Fruit fly (Drosophila melanogaster): ENCODE results near the gene Ibf1.
A peak's percentile ranks its signal among the peaks of the same experiment; 100 is the strongest.

Gene Ibf1

dm6 chr3R:9266765-9267164, 8.0 kb downstream of the Ibf1 start, which contains the start of the genes TrpRS and Vps16A (continued):
- TF ChIP-seq CG4854 (GFP tag; optimal IDR thresholded peaks at IDR 0.05) = no peak
- peak; percentile 46; the same call in 1 of the 2 replicates for TF ChIP-seq vvl (GFP tag; IDR thresholded peaks at IDR 0.05)
- TF ChIP-seq CG3847 (GFP tag; IDR thresholded peaks at IDR 0.05) = peak; percentile 57
- TF ChIP-seq fd64A (GFP tag; optimal IDR thresholded peaks at IDR 0.05) = no peak
- peak; percentile 19 for TF ChIP-seq Fer1 (GFP tag; optimal IDR thresholded peaks at IDR 0.05)
- no peak for TF ChIP-seq CG6683 (GFP tag; optimal IDR thresholded peaks at IDR 0.05)
- TF ChIP-seq CG9817 (tag; optimal IDR thresholded peaks at IDR 0.05) = no peak
- TF ChIP-seq GATAe (GFP tag; conservative IDR thresholded peaks at IDR 0.05) = no peak
- no peak for TF ChIP-seq NFAT (GFP tag; IDR thresholded peaks at IDR 0.05)
- TF ChIP-seq HmgD (GFP tag; optimal IDR thresholded peaks at IDR 0.05) = peak; percentile 42
- no peak for TF ChIP-seq Vsx1 (GFP tag; optimal IDR thresholded peaks at IDR 0.05)
- TF ChIP-seq NfI (GFP tag; optimal IDR thresholded peaks at IDR 0.05) = peak; percentile 36
- no peak for TF ChIP-seq CG1233 (GFP tag; optimal IDR thresholded peaks at IDR 0.05)
- no peak for TF ChIP-seq dimm (GFP tag; IDR thresholded peaks at IDR 0.05)
- no peak for TF ChIP-seq CG11093 (GFP tag; IDR thresholded peaks at IDR 0.05)
- no peak for TF ChIP-seq CG15011 (GFP tag; optimal IDR thresholded peaks at IDR 0.05)
- peak; percentile 39; the same call in 1 of the 3 replicates for TF ChIP-seq ci (GFP tag; IDR thresholded peaks at IDR 0.05)
- TF ChIP-seq CG7928 (GFP tag; optimal IDR thresholded peaks at IDR 0.05) = peak; percentile 23
- TF ChIP-seq Lim3 (GFP tag; IDR thresholded peaks at IDR 0.05) = no peak
- no peak for TF ChIP-seq Hr78 (GFP tag; optimal IDR thresholded peaks at IDR 0.05)
- TF ChIP-seq CG16815 (GFP tag; optimal IDR thresholded peaks at IDR 0.05) = no peak
- TF ChIP-seq Lpt (GFP tag; optimal IDR thresholded peaks at IDR 0.05) = no peak
- peak; percentile 98 for TF ChIP-seq vnd (GFP tag; IDR thresholded peaks at IDR 0.05; ENCODE audit: partially characterized antibody)
- TF ChIP-seq CG1792 (GFP tag; optimal IDR thresholded peaks at IDR 0.05) = no peak
- TF ChIP-seq CG10431 (GFP tag; optimal IDR thresholded peaks at IDR 0.05) = no peak
- peak; percentile 98 for TF ChIP-seq CG16813 (GFP tag; IDR thresholded peaks at IDR 0.05; ENCODE audit: partially characterized antibody)
- 0 out of 2 replicates have a peak, but pooled peaks have one; percentile 22 for TF ChIP-seq sob (GFP tag; IDR thresholded peaks at IDR 0.05)
- no peak for TF ChIP-seq CG1602 (GFP tag; optimal IDR thresholded peaks at IDR 0.05)
- peak; percentile 71 for TF ChIP-seq Ets97D (GFP tag; optimal IDR thresholded peaks at IDR 0.05)
- peak; percentile 90 for TF ChIP-seq CG42726 (GFP tag; IDR thresholded peaks at IDR 0.05; ENCODE audit: partially characterized antibody)
- TF ChIP-seq CG8388 (GFP tag; optimal IDR thresholded peaks at IDR 0.05) = no peak
- no peak for TF ChIP-seq NK7.1 (GFP tag; optimal IDR thresholded peaks at IDR 0.05)
- peak; percentile 94 for TF ChIP-seq ato (GFP tag; IDR thresholded peaks at IDR 0.05; ENCODE audit: partially characterized antibody)
- peak; percentile 9 for TF ChIP-seq Hsf (GFP tag; optimal IDR thresholded peaks at IDR 0.05)
- TF ChIP-seq CG13624 (GFP tag; optimal IDR thresholded peaks at IDR 0.05) = peak; percentile 0
- TF ChIP-seq hbn (GFP tag; IDR thresholded peaks at IDR 0.05; ENCODE audit: partially characterized antibody) = peak; percentile 97
- no peak for TF ChIP-seq CG11723 (GFP tag; optimal IDR thresholded peaks at IDR 0.05)
- TF ChIP-seq lab (GFP tag; optimal IDR thresholded peaks at IDR 0.05) = no peak
- peak; percentile 50 for TF ChIP-seq B-H2 (GFP tag; optimal IDR thresholded peaks at IDR 0.05)
- peak; percentile 98 for TF ChIP-seq nerfin-2 (GFP tag; IDR thresholded peaks at IDR 0.05; ENCODE audit: partially characterized antibody)
- TF ChIP-seq CG10147 (GFP tag; optimal IDR thresholded peaks at IDR 0.05) = no peak
- no peak for TF ChIP-seq twi (tag; optimal IDR thresholded peaks at IDR 0.05)
- peak in 1 of 2 experiments; percentile 40 for TF ChIP-seq insv (GFP tag; optimal IDR thresholded peaks at IDR 0.05)
- no peak for TF ChIP-seq ase (GFP tag; IDR thresholded peaks at IDR 0.05)
- TF ChIP-seq hkb (optimal IDR thresholded peaks at IDR 0.05) = peak; percentile 20
- TF ChIP-seq hkb (GFP tag; IDR thresholded peaks at IDR 0.05) = no peak
- no peak for TF ChIP-seq sim (GFP tag; IDR thresholded peaks at IDR 0.05)
- TF ChIP-seq ken (GFP tag; IDR thresholded peaks at IDR 0.05) = 0 out of 3 replicates have a peak, but pooled peaks have one; percentile 27
- peak; percentile 96 for TF ChIP-seq Dll (GFP tag; IDR thresholded peaks at IDR 0.05; ENCODE audit: partially characterized antibody)
- TF ChIP-seq Lhr (GFP tag; optimal IDR thresholded peaks at IDR 0.05) = peak; percentile 4
- TF ChIP-seq pum (GFP tag; optimal IDR thresholded peaks at IDR 0.05) = no peak
